Fruit fly (Drosophila melanogaster) whole organism, pupa: ENCODE data around the gene Dbct.

Source experiments
- CG10348 ChIP-seq: fragments of 200-800 bp; sonication (Bioruptor generic); IDR thresholded peaks from 2 replicates; pipeline ENCODE4 v1.3.6; 2022; ENCODE audit warnings: missing biosample characterization, missing genetic modification characterization
- CG12605 ChIP-seq: fragments of 200-800 bp; sonication (Bioruptor generic); IDR thresholded peaks from 2 replicates; pipeline ENCODE4 v1.3.6; 2022; ENCODE audit warnings: missing biosample characterization, missing genetic modification characterization
- CG14655 ChIP-seq: fragments of 200-800 bp; sonication (Bioruptor generic); optimal IDR thresholded peaks from 3 replicates; lab custom pipeline; 2017; ENCODE audit warnings: mild to moderate bottlenecking, missing biosample characterization, missing genetic modification reagents, missing genetic modification characterization
- CG17806 ChIP-seq: fragments of 200-800 bp; sonication (Bioruptor generic); optimal IDR thresholded peaks from 2 replicates; lab custom pipeline; 2018; ENCODE audit warnings: missing biosample characterization, mild to moderate bottlenecking, missing genetic modification characterization, moderate library complexity
- CG34367 ChIP-seq: fragments of 200-800 bp; sonication (Bioruptor generic); optimal IDR thresholded peaks from 2 replicates; lab custom pipeline; 2018; ENCODE audit warnings: missing biosample characterization, mild to moderate bottlenecking, missing genetic modification characterization
- CG8159 ChIP-seq: fragments of 200-800 bp; sonication (Bioruptor generic); optimal IDR thresholded peaks from 3 replicates; lab custom pipeline; 2018; ENCODE audit warnings: missing biosample characterization, mild to moderate bottlenecking, missing genetic modification characterization, moderate library complexity
- CG9948 ChIP-seq: fragments of 200-800 bp; sonication (Bioruptor generic); optimal IDR thresholded peaks from 2 replicates; lab custom pipeline; 2018; ENCODE audit warnings: missing biosample characterization, mild to moderate bottlenecking, missing genetic modification characterization, moderate library complexity
- EcR ChIP-seq: fragments of 200-800 bp; sonication (Bioruptor generic); optimal IDR thresholded peaks from 3 replicates; lab custom pipeline; 2019; ENCODE audit warnings: missing biosample characterization, missing genetic modification characterization, mild to moderate bottlenecking, moderate library complexity, missing genetic modification reagents
- Pif1A ChIP-seq: fragments of 200-800 bp; sonication (Bioruptor generic); optimal IDR thresholded peaks from 3 replicates; lab custom pipeline; 2016; ENCODE audit warnings: missing biosample characterization, missing genetic modification characterization

DNA sequence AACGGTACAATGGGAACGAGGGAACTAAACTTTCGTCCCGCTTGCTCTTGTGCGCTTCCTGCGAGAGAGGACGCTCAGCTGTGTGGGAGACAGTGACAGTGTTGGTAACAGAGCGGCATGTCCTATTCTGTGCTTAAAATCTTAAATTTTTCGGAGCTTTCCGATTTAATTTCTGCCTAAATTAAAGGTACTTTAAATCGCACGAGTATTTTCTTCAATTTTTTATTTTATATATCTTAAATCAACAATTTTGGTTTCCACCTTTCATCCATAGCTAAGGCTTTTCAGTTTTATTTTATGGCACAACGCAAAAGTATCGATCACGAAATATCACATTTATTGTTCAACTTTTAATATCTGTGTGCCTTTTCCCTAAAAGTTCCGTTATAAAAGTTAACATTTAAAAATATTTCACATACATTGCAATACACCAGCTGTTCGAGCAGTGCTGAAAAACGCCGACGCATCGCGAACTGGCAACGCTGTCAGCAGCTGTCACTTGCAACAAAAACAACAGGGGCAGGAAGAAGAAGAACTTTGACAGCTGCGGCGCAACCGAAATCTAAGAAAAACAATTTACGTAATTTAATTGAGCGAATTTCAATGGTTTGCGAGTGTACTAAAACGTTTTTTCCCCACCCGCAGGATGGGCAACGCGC is 22.4 kb upstream of the Dbct start, which contains the start of the genes hiw and ND-B18:
- no peak for TF ChIP-seq CG17806 (tag; lab: Kevin White, UChicago)
- TF ChIP-seq Pif1A (GFP tag; lab: Kevin White, UChicago): no peak
- no peak for TF ChIP-seq CG8159 (tag; lab: Kevin White, UChicago)
- no peak for TF ChIP-seq CG9948
- no peak for TF ChIP-seq CG12605 (GFP tag; lab: Robert Waterston, UW)
- no peak for TF ChIP-seq CG10348 (GFP tag; lab: Robert Waterston, UW)
- TF ChIP-seq CG34367: no peak
- TF ChIP-seq EcR: no peak
- no peak for TF ChIP-seq CG14655 (GFP tag; lab: Kevin White, UChicago)
